Fruit fly (Drosophila melanogaster): ENCODE results near the gene Osi16.

Gene Osi16

DNA sequence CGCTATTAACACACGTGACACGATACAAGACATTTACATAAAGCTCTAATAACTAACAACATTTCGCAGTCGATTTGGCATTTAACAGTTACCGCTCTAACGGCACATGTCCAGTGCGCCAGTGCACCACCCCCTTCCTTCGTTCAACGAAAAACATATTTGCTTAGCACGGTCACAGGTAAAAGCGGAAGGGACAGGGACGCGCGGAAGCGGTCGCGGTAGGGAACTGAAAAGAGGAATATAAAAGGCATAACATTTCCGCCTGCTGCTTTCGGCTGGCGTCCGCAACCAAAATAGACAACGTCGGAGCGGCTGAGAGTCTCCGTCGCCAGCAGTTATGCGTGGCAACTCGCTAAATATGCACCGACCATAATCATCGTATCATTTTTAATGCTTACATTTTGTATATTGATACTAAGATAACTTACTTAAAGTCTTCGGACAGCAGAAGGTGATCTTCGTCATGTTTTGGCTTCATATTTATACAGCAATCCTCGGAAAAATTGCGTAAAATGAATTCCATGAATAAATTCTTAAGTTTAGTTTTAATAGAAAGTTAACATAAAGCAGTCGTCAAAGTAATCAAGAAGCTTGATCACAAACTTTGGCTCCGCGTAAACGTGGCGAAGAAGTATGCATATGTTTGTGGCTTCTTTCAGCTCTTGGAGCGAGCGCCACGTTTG, 46.8 kb downstream of the Osi16 start:
- no peak for TF ChIP-seq CG8478 (optimal IDR thresholded peaks at IDR 0.05)

DNA sequence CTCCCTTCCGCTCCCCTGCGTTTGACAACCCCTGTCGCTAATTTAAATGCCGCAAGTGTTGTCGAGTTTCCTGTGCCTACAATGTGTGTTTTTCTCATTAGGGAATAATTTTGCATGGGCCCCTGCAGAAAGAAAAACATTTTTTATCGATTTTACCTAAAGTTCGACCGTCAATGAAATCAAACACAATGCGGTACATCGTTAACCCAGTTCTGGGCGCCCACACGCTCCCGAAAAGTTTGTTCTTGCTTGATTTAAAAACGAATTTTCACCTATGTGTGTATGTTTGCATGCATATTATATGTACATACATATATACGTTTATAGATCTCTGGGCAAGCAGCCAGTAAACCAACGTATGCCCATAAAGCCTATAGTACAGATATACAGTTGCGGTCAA, 47.4 kb downstream of the Osi16 start:
- no peak for TF ChIP-seq CG8478 (optimal IDR thresholded peaks at IDR 0.05)
- TF ChIP-seq CTCF (optimal IDR thresholded peaks at IDR 0.05) = no peak

DNA sequence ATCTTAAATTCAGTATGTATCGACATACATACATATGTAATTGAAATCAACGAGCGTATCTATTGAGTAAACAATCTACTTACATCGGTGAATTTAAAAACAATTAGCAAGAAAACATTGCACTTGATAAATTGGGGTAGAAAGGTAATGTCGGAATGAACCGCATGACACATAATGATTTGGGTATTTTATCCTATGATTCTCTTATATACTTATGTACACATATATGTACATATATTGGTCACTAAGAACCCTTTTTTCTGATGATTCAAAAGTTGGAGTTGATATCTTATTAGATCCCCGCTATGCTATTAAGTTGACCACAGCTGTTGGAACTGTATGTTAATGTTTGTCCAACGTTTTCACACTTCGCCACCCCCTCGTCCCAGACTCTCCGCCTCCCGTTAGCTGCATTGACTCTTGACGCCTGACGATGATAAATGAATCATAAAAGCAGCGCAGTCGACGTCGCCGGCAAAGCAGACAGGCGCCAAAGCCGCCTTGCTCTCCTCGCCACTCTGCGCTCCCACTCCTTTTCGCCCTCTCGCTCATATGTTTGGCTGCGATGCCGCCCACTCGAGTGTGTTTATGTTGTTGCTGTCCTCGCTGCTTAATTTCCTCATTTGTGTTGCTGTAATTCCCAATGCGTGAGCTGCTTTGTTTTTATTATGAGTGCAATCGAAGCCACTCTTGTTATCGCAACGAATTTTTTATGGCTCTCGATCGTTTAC, 48.0 kb downstream of the Osi16 start:
- TF ChIP-seq CG8478 (optimal IDR thresholded peaks at IDR 0.05) (no peak), CTCF (optimal IDR thresholded peaks at IDR 0.05) (no peak)

DNA sequence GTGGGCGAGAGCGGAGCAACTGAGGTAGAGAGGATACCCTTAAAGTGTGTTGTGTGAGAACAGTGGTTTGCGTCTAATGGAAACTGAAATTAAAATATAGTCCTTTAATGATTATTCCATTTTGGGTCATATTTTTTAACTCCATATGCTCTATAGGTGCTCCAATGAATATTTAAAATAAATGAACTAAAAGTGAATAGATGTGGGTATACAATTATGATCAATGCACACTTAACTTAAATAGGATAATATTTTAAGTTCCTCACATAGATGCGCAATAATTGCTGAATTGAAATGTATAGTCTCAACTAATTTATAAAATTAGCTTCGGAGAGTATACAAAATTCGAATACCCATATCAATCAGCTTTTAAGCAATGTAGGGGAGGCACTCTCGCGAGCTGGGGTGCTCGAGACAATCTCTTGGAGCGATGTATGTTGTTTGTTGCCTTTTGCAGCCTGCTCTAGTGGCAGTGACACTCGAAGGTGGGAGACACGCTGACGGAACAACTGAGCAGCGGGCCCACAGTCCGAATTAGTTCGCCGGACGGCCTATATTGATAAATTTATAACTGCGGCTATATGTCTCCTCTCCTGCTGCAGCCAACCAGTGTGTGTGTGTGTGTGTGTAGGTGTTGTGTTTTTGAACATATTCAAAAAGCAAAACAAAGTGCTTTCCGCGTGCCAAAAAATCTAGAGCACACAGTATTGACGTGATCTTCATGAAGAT, 48.7 kb downstream of the Osi16 start:
- TF ChIP-seq CG8478 (optimal IDR thresholded peaks at IDR 0.05) = no peak
- TF ChIP-seq CTCF (optimal IDR thresholded peaks at IDR 0.05) = no peak

DNA sequence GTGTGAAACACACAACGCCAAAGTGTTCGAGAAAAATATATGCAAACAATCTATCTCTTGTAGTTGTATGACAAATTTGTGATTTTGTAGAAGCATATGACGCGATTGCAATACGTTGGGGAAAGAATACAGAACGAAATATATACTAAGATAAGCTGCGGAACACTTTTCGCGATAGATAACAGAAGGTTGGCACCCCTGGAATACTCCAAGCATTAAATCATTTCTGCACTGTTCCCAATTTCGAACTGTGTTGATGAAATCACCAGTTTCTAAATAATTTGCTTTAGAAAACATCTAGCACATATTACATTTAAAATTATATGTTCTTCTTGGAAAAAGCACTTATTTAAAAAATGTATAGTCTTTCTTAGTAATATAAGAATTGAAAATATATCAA, 49.4 kb downstream of the Osi16 start:
- TF ChIP-seq CTCF (optimal IDR thresholded peaks at IDR 0.05) = no peak
- TF ChIP-seq CG8478 (optimal IDR thresholded peaks at IDR 0.05) = no peak

Measured in S2 (cell line).